Worm (Caenorhabditis elegans): ENCODE measurements around the gene F35D11.3.

Gene F35D11.3

DNA sequence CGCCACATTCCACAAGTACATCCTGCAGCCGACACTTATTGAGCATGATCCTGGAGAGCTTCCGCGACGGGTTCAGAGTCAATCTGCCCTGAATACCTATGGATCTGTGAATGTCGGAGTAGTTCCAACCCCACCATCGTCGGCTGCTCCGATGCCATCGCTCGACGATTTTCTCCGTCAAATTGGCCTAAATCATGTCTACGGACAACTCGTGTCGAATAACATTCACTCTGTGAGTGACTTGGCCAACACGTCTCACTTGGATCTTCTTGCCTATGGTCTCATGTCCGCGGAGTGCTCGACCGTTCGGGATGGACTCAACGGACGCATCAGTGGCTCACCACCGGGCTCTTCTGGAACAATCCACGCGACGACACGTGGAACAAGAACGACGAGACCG lies 18.1 kb upstream of the F35D11.3 start:
- TF ChIP-seq ceh-24 (tag; optimal IDR thresholded peaks at IDR 0.05), result no peak

DNA sequence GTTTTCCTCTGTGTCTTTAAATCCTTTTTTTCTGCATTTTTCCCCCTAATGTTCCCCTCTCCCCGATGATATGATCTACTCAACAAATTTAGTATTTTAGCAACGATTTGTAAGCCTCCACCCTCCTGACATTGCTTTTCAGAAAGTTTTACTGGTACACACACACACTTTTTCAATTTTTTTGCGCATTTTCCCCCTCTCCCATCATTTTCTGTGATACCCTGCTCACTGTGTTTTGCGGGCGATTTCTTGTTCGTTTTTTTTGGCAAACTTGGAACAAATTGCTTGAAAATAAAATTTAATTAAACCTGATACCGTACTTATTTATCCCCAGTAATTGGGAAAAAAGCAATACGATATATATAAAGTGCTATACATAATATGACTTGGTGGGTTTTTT lies 17.5 kb upstream of the F35D11.3 start:
- peak; percentile 10 for TF ChIP-seq rnt-1 (tag; optimal IDR thresholded peaks at IDR 0.05)
- no peak for TF ChIP-seq ceh-31 (tag; optimal IDR thresholded peaks at IDR 0.05)
- peak; percentile 18 for TF ChIP-seq dmd-4 (tag; optimal IDR thresholded peaks at IDR 0.05; ENCODE audit: borderline replicate concordance)
- no peak for TF ChIP-seq pha-2 (tag; optimal IDR thresholded peaks at IDR 0.05)

DNA sequence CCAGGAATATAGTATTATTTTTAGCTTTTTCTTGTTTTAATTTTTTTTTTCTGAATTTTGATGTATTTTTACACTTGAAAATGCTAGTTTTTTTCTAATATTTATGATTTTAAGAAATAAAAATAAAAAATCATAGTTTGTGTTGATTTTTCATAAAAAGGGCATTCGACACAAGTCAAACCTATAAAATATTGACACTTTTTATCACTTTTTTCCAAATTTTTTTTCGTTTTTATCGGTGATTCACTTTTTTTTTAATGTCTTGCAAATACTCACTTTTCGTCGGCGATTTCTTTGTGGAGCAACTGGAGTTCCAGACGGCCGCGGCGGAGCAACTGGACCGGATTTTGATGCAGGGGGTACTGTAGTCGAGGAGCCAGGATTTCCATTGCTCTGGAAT lies 10.7 kb upstream of the F35D11.3 start:
- TF ChIP-seq pag-3 (tag; optimal IDR thresholded peaks at IDR 0.05; ENCODE audit: borderline replicate concordance), result no peak
- no peak for TF ChIP-seq rnt-1 (tag; optimal IDR thresholded peaks at IDR 0.05)
- TF ChIP-seq unc-3 (GFP tag; conservative IDR thresholded peaks at IDR 0.05), result no peak
- no peak for TF ChIP-seq unc-3 (tag; optimal IDR thresholded peaks at IDR 0.05)
- TF ChIP-seq unc-42 (tag; optimal IDR thresholded peaks at IDR 0.05), result no peak
- no peak for TF ChIP-seq ceh-9 (tag; optimal IDR thresholded peaks at IDR 0.05)
- no peak for TF ChIP-seq tbx-2 (tag; optimal IDR thresholded peaks at IDR 0.05)

DNA sequence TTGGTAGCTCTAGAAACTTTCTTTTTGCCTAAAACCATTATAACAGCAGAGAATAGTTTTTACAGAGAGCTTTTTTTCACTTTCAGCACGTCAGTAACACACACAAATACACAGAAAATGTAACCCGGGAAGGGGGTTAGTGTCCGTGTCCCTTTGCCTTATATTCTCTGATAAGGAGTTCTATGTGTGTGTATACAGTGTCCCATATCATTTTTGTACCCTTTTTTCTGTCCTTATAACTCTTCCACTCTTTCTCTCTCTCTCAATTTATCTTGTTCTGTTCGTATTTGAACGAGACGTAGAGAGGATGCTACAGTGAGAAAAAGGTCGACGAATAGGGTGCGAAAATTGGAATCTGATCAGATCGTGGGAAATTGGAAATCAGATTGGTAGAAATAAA lies 9.4 kb upstream of the F35D11.3 start:
- TF ChIP-seq syd-9 (tag; optimal IDR thresholded peaks at IDR 0.05) (no peak), elt-2 (tag; optimal IDR thresholded peaks at IDR 0.05) (peak; percentile 49)

DNA sequence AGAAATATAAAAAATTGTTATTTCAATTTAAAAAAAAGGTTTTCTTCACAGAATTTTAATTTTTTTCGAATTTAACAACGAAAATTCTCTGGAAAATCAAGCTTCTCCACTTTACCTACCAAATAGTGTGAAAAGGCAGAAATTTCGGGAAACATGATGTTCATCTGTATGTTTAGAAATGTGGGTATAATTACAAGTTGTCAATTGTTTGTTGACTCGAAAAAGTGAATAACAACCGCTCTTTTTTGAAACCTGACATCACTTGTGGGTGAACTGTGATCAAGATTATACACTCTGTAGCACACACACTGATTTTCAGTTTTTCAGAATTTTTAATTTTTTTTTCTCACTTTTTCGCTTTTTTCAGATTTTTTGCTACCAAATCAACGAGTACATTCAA lies 8.3 kb upstream of the F35D11.3 start:
- TF ChIP-seq ceh-22 (tag; optimal IDR thresholded peaks at IDR 0.05) (no peak), sox-4 (tag; optimal IDR thresholded peaks at IDR 0.05) (no peak), T23F11.4 (GFP tag; optimal IDR thresholded peaks at IDR 0.05) (no peak), hlh-13 (GFP tag; optimal IDR thresholded peaks at IDR 0.05) (no peak), pha-2 (tag; optimal IDR thresholded peaks at IDR 0.05) (no peak), hlh-6 (tag; optimal IDR thresholded peaks at IDR 0.05) (no peak), ref-2 (tag; optimal IDR thresholded peaks at IDR 0.05) (no peak)

DNA sequence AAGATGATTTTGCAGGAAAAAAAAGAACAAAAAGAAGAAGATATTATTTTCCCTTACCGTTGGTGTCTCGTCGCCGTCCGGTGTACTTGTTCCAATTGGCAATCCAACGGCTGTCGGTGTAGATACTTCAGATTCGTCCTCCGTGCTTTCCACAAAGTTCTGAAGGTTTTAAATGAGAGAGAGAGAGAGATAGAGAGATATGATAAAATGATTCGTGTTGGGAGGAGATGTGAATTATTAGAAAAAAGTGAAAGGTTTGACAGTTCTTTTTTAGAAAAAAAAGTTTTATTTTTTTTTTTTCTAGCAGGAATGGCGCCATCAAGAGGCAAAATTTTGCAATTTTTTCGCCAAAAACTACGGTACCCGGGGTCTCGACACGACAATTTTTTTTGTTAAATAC lies 7.9 kb upstream of the F35D11.3 start:
- TF ChIP-seq zip-5 (tag; optimal IDR thresholded peaks at IDR 0.05) (no peak), pag-3 (tag; optimal IDR thresholded peaks at IDR 0.05; ENCODE audit: borderline replicate concordance) (no peak)

DNA sequence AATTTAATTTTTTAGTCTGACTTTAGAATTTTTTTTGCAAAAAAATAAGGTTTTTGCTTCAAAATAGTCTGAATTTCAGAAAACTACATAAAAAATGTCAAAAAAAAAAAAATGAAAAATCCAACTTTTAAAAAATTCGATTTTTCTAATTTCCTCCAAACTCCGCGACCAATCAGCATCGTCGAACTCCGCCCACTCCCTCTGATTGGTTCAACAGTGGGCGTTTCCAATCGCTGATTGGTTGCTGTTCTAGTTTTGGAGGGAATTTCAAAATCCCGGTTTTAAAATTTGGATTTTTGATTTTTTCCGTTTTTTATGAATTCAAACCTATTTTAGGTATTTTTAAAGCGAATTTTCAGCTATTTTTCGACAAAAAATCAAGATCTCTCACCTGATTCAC lies 7.4 kb upstream of the F35D11.3 start:
- no peak for TF ChIP-seq ceh-34 (tag; optimal IDR thresholded peaks at IDR 0.05)
- TF ChIP-seq nfya-1 (tag; optimal IDR thresholded peaks at IDR 0.05), result peak; percentile 84
- TF ChIP-seq sox-2 (GFP tag; IDR thresholded peaks at IDR 0.05), result no peak

DNA sequence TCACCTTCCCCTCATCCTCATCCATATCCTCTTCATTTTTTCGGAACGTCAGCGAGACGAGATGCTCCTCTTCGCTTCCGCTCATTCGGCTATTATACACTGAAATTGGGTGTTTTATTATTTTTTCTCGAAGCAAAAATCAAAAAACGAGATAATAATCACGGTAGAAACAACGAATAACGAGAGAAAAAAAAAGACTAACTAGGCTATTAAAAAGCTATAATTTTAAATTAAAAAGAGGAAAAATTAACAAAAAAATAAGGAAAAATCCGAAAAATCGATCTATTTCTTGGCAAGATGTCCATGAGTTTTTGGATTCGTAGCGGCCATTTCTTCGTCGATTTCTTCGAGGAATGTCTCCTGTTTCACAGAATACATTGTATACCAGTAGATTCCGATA lies 6.9 kb upstream of the F35D11.3 start, which contains the start of gene ipla-1:
TSS of gene ipla-1 (minus strand) at position 101 of the 400 bp plus-strand sequence.
- TF ChIP-seq mec-3 (tag; optimal IDR thresholded peaks at IDR 0.05; ENCODE audit: borderline replicate concordance) (no peak), dmd-4 (tag; optimal IDR thresholded peaks at IDR 0.05; ENCODE audit: borderline replicate concordance) (no peak), hlh-13 (GFP tag; optimal IDR thresholded peaks at IDR 0.05) (no peak), pag-3 (tag; optimal IDR thresholded peaks at IDR 0.05; ENCODE audit: borderline replicate concordance) (no peak), ceh-14 (tag; optimal IDR thresholded peaks at IDR 0.05) (no peak), unc-86 (tag; optimal IDR thresholded peaks at IDR 0.05) (no peak), ztf-16 (tag; optimal IDR thresholded peaks at IDR 0.05) (no peak), ets-4 (tag; optimal IDR thresholded peaks at IDR 0.05) (no peak), pha-4 (tag; optimal IDR thresholded peaks at IDR 0.05) (no peak), nhr-11 (tag; optimal IDR thresholded peaks at IDR 0.05) (no peak), elt-4 (tag; optimal IDR thresholded peaks at IDR 0.05) (no peak), hlh-15 (tag; optimal IDR thresholded peaks at IDR 0.05) (no peak), C38D4.7 (GFP tag; optimal IDR thresholded peaks at IDR 0.05) (no peak), ahr-1 (tag; optimal IDR thresholded peaks at IDR 0.05) (no peak), ceh-9 (tag; optimal IDR thresholded peaks at IDR 0.05) (no peak), tbx-2 (tag; optimal IDR thresholded peaks at IDR 0.05) (no peak), elt-2 (tag; optimal IDR thresholded peaks at IDR 0.05) (no peak)

Data from whole organism, late embryonic.